Worm (Caenorhabditis elegans): Measurements from ENCODE around the gene vig-1.

vig-1 gene

ce11 chrII:1357262-1357661 lies 36.4 kb downstream of the vig-1 start:
- TF ChIP-seq lin-11 (tag; optimal IDR thresholded peaks at IDR 0.05) = no peak
- no peak for TF ChIP-seq sox-2 (GFP tag; IDR thresholded peaks at IDR 0.05)
- no peak for TF ChIP-seq syd-9 (tag; optimal IDR thresholded peaks at IDR 0.05)
- no peak for TF ChIP-seq K02D7.2 (tag; optimal IDR thresholded peaks at IDR 0.05)
- TF ChIP-seq unc-86 (tag; optimal IDR thresholded peaks at IDR 0.05) = no peak
- TF ChIP-seq pros-1 (tag; optimal IDR thresholded peaks at IDR 0.05) = no peak
- no peak for TF ChIP-seq K09A11.1 (tag; optimal IDR thresholded peaks at IDR 0.05; ENCODE audit: insufficient read depth)

- no peak for TF ChIP-seq che-1 (tag; optimal IDR thresholded peaks at IDR 0.05)
- TF ChIP-seq fax-1 (tag; optimal IDR thresholded peaks at IDR 0.05) = no peak
- no peak for TF ChIP-seq ama-1 (optimal IDR thresholded peaks at IDR 0.05)
- no peak for TF ChIP-seq sdc-2 (tag; optimal IDR thresholded peaks at IDR 0.05)
- TF ChIP-seq ceh-24 (tag; optimal IDR thresholded peaks at IDR 0.05) = no peak
- TF ChIP-seq F13H6.1 (tag; optimal IDR thresholded peaks at IDR 0.05) = no peak
- no peak for TF ChIP-seq tbx-2 (tag; optimal IDR thresholded peaks at IDR 0.05)
- TF ChIP-seq nfya-1 (tag; optimal IDR thresholded peaks at IDR 0.05) = no peak
Observed at ce11 chrII:1357905-1358304, 37.1 kb downstream of the vig-1 start, which contains the start of gene C13A10.2. Gene C13A10.2 (minus strand): TSS chrII:1358005.

- no peak for TF ChIP-seq fkh-6 (tag; optimal IDR thresholded peaks at IDR 0.05)
- no peak for TF ChIP-seq ceh-9 (tag; optimal IDR thresholded peaks at IDR 0.05)
- no peak for TF ChIP-seq unc-86 (tag; optimal IDR thresholded peaks at IDR 0.05)
- TF ChIP-seq pqm-1 (tag; optimal IDR thresholded peaks at IDR 0.05) = no peak
- no peak for TF ChIP-seq madf-2 (tag; optimal IDR thresholded peaks at IDR 0.05)
- TF ChIP-seq ceh-48 (tag; optimal IDR thresholded peaks at IDR 0.05) = no peak
- TF ChIP-seq zip-5 (tag; optimal IDR thresholded peaks at IDR 0.05) = no peak
- no peak for TF ChIP-seq odd-2 (tag; optimal IDR thresholded peaks at IDR 0.05)
- no peak for TF ChIP-seq Y22D7AL.16 (tag; optimal IDR thresholded peaks at IDR 0.05)
- no peak for TF ChIP-seq sox-4 (tag; optimal IDR thresholded peaks at IDR 0.05)
- no peak for TF ChIP-seq eyg-1 (tag; optimal IDR thresholded peaks at IDR 0.05)
- TF ChIP-seq hlh-30 (tag; optimal IDR thresholded peaks at IDR 0.05; ENCODE audit: insufficient read depth) = no peak
Observed at ce11 chrII:1360257-1360656, 39.4 kb downstream of the vig-1 start.

- TF ChIP-seq ceh-45 (GFP tag; IDR thresholded peaks at IDR 0.05) (no peak), hlh-15 (tag; optimal IDR thresholded peaks at IDR 0.05) (no peak), T23F11.4 (GFP tag; optimal IDR thresholded peaks at IDR 0.05) (no peak), ets-4 (tag; optimal IDR thresholded peaks at IDR 0.05) (no peak), dmd-4 (tag; optimal IDR thresholded peaks at IDR 0.05; ENCODE audit: borderline replicate concordance) (no peak), C08G9.2 (tag; optimal IDR thresholded peaks at IDR 0.05) (no peak), odd-2 (tag; optimal IDR thresholded peaks at IDR 0.05) (no peak), pqm-1 (tag; optimal IDR thresholded peaks at IDR 0.05) (no peak), tbx-2 (tag; optimal IDR thresholded peaks at IDR 0.05) (no peak), pax-1 (tag; optimal IDR thresholded peaks at IDR 0.05) (no peak), ceh-19 (GFP tag; optimal IDR thresholded peaks at IDR 0.05) (no peak), ceh-6 (GFP tag; optimal IDR thresholded peaks at IDR 0.05) (no peak), dve-1 (tag; optimal IDR thresholded peaks at IDR 0.05) (no peak), che-1 (tag; optimal IDR thresholded peaks at IDR 0.05) (no peak), unc-3 (GFP tag; conservative IDR thresholded peaks at IDR 0.05) (no peak), unc-3 (tag; optimal IDR thresholded peaks at IDR 0.05) (no peak), tbx-7 (tag; optimal IDR thresholded peaks at IDR 0.05) (no peak), Y22D7AL.16 (tag; optimal IDR thresholded peaks at IDR 0.05) (no peak)
Observed at ce11 chrII:1362423-1362822, 41.6 kb downstream of the vig-1 start.
